Worm (Caenorhabditis elegans) whole organism, L1 larva: ENCODE measurements around the gene PDB1.1.

Source experiments
- C04F5.9 ChIP-seq: sonication (generic microtip); optimal IDR thresholded peaks from 2 replicates; lab custom pipeline; 2016; ENCODE audit warnings: missing genetic modification characterization, missing compliant biosample characterization
- ceh-90 ChIP-seq: sonication (generic microtip); optimal IDR thresholded peaks from 2 replicates; lab custom pipeline; 2016; ENCODE audit warnings: missing genetic modification characterization, missing compliant biosample characterization
- lin-13 ChIP-seq: fragments of 150-350 bp; optimal IDR thresholded peaks from 2 replicates; lab custom pipeline; 2014; ENCODE audit warnings: missing biosample characterization, missing genetic modification reagents, missing genetic modification characterization
- lin-39 ChIP-seq: fragments of 150-350 bp; optimal IDR thresholded peaks from 2 replicates; lab custom pipeline; 2014; ENCODE audit warnings: missing biosample characterization, missing genetic modification reagents, missing genetic modification characterization
- mdl-1 ChIP-seq, 2 experiments: fragments of 150-350 bp; optimal IDR thresholded peaks; 2 replicates each; lab custom pipeline; 2014 to 2017; ENCODE audit warnings: missing biosample characterization in 2 of 2, missing genetic modification characterization in 2 of 2, inconsistent platforms in 1 of 2
- nhr-11 ChIP-seq: fragments of 150-350 bp; optimal IDR thresholded peaks from 2 replicates; lab custom pipeline; 2014; ENCODE audit warnings: missing biosample characterization, missing genetic modification characterization
- nhr-237 ChIP-seq: fragments of 150-350 bp; optimal IDR thresholded peaks from 2 replicates; lab custom pipeline; 2014; ENCODE audit warnings: missing biosample characterization, missing genetic modification characterization
- pqm-1 ChIP-seq: sonication (generic microtip); optimal IDR thresholded peaks from 3 replicates; lab custom pipeline; 2017; ENCODE audit warnings: missing biosample characterization, missing genetic modification characterization
- skn-1 ChIP-seq: fragments of 150-350 bp; optimal IDR thresholded peaks from 2 replicates; lab custom pipeline; 2014; ENCODE audit warnings: missing biosample characterization, missing genetic modification characterization
- snpc-4 ChIP-seq: fragments of 150-350 bp; optimal IDR thresholded peaks from 2 replicates; lab custom pipeline; 2014; ENCODE audit warnings: missing biosample characterization, missing genetic modification characterization
- unc-86 ChIP-seq: sonication (generic microtip); optimal IDR thresholded peaks from 2 replicates; lab custom pipeline; 2016; ENCODE audit warnings: missing genetic modification characterization, missing compliant biosample characterization

DNA sequence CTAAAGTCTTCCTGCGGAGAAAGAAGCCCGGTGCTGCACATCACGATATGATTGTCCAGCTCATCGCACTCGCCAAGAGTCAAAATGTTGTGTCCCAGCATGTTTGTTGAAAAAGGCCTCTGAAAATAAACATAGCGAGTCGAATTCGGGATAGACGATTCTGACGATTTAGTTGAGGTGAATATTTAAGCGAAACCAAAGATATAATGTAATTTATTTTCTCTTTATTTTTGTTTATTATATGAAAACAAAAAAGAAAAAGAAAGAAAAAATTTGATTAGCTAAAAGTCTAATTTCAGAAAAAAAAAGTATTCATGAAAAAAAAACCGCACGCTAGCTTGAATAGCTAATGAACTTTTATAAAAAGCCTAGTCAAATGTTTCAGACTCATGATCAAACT, 26.3 kb downstream of the PDB1.1 start, which contains the start of gene ceh-14:
- TF ChIP-seq mdl-1 (tag; optimal IDR thresholded peaks at IDR 0.05; lab: Kevin White, UChicago) (no peak), nhr-237 (tag; lab: Kevin White, UChicago) (no peak), ceh-90 (tag; lab: Kevin White, UChicago) (no peak), lin-39 (tag; lab: Kevin White, UChicago) (no peak), lin-13 (GFP tag; lab: Kevin White, UChicago) (no peak), skn-1 (tag; lab: Kevin White, UChicago) (no peak), snpc-4 (tag; lab: Kevin White, UChicago) (no peak), nhr-11 (tag; lab: Kevin White, UChicago) (no peak), pqm-1 (tag; lab: Kevin White, UChicago) (no peak), unc-86 (no peak), C04F5.9 (tag; lab: Kevin White, UChicago) (no peak)
